Fruit fly (Drosophila melanogaster): ENCODE measurements around the gene dop.

Gene dop

dm6 chr3L:15580487-15580886 lies 14.7 kb downstream of the dop start, which contains the start of the genes mrn and CG12301 (continued):
- TF ChIP-seq CG32532 (GFP tag; IDR thresholded peaks at IDR 0.05) = peak; percentile 94
- no peak for TF ChIP-seq maf-S (GFP tag; optimal IDR thresholded peaks at IDR 0.05)
- peak; percentile 56; the same call in 1 of the 2 replicates for TF ChIP-seq CG17328 (GFP tag; IDR thresholded peaks at IDR 0.05)
- peak; percentile 50 for TF ChIP-seq fd3F (GFP tag; optimal IDR thresholded peaks at IDR 0.05)
- TF ChIP-seq Ets65A (GFP tag) = peak; percentile 93
- peak; percentile 83 for TF ChIP-seq Xbp1 (GFP tag; optimal IDR thresholded peaks at IDR 0.05)
- TF ChIP-seq CG2129 (GFP tag; IDR thresholded peaks at IDR 0.05; ENCODE audit: partially characterized antibody) = peak; percentile 90
- TF ChIP-seq CG4617 (GFP tag; optimal IDR thresholded peaks at IDR 0.05; ENCODE audit: borderline replicate concordance) = peak; percentile 15
- no peak for TF ChIP-seq hkb (optimal IDR thresholded peaks at IDR 0.05)
- TF ChIP-seq hkb (GFP tag; IDR thresholded peaks at IDR 0.05) = peak; percentile 58
- TF ChIP-seq CG10543 (GFP tag; optimal IDR thresholded peaks at IDR 0.05) = no peak
- TF ChIP-seq tgo (GFP tag; IDR thresholded peaks at IDR 0.05) = peak; percentile 94
- TF ChIP-seq luna (GFP tag; optimal IDR thresholded peaks at IDR 0.05) = peak; percentile 20
- TF ChIP-seq CG14014 (GFP tag; IDR thresholded peaks at IDR 0.05) = peak; percentile 70
- no peak for TF ChIP-seq CG12236 (GFP tag; optimal IDR thresholded peaks at IDR 0.05)
- peak; percentile 92 for TF ChIP-seq cas (GFP tag; IDR thresholded peaks at IDR 0.05)
- TF ChIP-seq nom (GFP tag; optimal IDR thresholded peaks at IDR 0.05) = no peak
- TF ChIP-seq Ets97D (GFP tag; optimal IDR thresholded peaks at IDR 0.05) = peak; percentile 64
- TF ChIP-seq CG7372 (GFP tag; IDR thresholded peaks at IDR 0.05) = peak; percentile 91
- peak; percentile 92 for TF ChIP-seq sens (GFP tag)
- TF ChIP-seq Poxn (GFP tag; IDR thresholded peaks at IDR 0.05) = no peak
- peak; percentile 60 for TF ChIP-seq nerfin-1 (tag; optimal IDR thresholded peaks at IDR 0.05)
- peak; percentile 67 for TF ChIP-seq E2f2 (GFP tag; IDR thresholded peaks at IDR 0.05)
- peak; percentile 39 for TF ChIP-seq CG12744 (GFP tag; optimal IDR thresholded peaks at IDR 0.05)
- TF ChIP-seq peb (GFP tag; IDR thresholded peaks at IDR 0.05) = peak; percentile 86
- TF ChIP-seq jigr1 (GFP tag; IDR thresholded peaks at IDR 0.05) = peak; percentile 73; the same call in 2 of the 3 replicates
- no peak for TF ChIP-seq Trl (optimal IDR thresholded peaks at IDR 0.05)
- TF ChIP-seq Trl (GFP tag; optimal IDR thresholded peaks at IDR 0.05) = peak; percentile 46
- no peak for TF ChIP-seq HHEX (GFP tag; optimal IDR thresholded peaks at IDR 0.05)
- TF ChIP-seq CTCF (GFP tag; optimal IDR thresholded peaks at IDR 0.05) = no peak
- TF ChIP-seq ac (GFP tag; optimal IDR thresholded peaks at IDR 0.05) = no peak
- no peak for TF ChIP-seq Blimp-1 (GFP tag; optimal IDR thresholded peaks at IDR 0.05)
- no peak for TF ChIP-seq sqz (GFP tag; optimal IDR thresholded peaks at IDR 0.05)
- peak; percentile 76 for TF ChIP-seq Fer1 (GFP tag; optimal IDR thresholded peaks at IDR 0.05)
- TF ChIP-seq Adf1 (GFP tag; IDR thresholded peaks at IDR 0.05) = peak; percentile 57
- peak; percentile 90 for TF ChIP-seq HLH3B (GFP tag; IDR thresholded peaks at IDR 0.05)
- TF ChIP-seq pfk (GFP tag; optimal IDR thresholded peaks at IDR 0.05) = no peak
- peak; percentile 74 for TF ChIP-seq CG6689 (GFP tag; IDR thresholded peaks at IDR 0.05)
- TF ChIP-seq slbo (GFP tag; IDR thresholded peaks at IDR 0.05) = peak; percentile 94
- peak; percentile 69 for TF ChIP-seq YL-1 (GFP tag; optimal IDR thresholded peaks at IDR 0.05)
- peak; percentile 95 for TF ChIP-seq CG14860 (GFP tag; IDR thresholded peaks at IDR 0.05; ENCODE audit: partially characterized antibody)
- TF ChIP-seq ken (GFP tag; IDR thresholded peaks at IDR 0.05) = peak; percentile 77; the same call in 2 of the 3 replicates
- TF ChIP-seq CG13424 (tag; optimal IDR thresholded peaks at IDR 0.05) = peak; percentile 72
- TF ChIP-seq Usf (GFP tag; optimal IDR thresholded peaks at IDR 0.05) = peak; percentile 23
- TF ChIP-seq ara (GFP tag; IDR thresholded peaks at IDR 0.05) = peak; percentile 96
- TF ChIP-seq croc (GFP tag; conservative IDR thresholded peaks at IDR 0.05) = peak; percentile 76
- TF ChIP-seq sisA (GFP tag; IDR thresholded peaks at IDR 0.05) = peak; percentile 76
- peak; percentile 95 for TF ChIP-seq Max (GFP tag; optimal IDR thresholded peaks at IDR 0.05)
- peak; percentile 96 for TF ChIP-seq danr (GFP tag; IDR thresholded peaks at IDR 0.05)
- TF ChIP-seq sr (GFP tag; IDR thresholded peaks at IDR 0.05) = no peak
- TF ChIP-seq CG6854 (GFP tag; optimal IDR thresholded peaks at IDR 0.05) = peak; percentile 34
- peak; percentile 44 for TF ChIP-seq jumu (GFP tag; optimal IDR thresholded peaks at IDR 0.05)
- no peak for TF ChIP-seq MESR4 (GFP tag; optimal IDR thresholded peaks at IDR 0.05)
- TF ChIP-seq CG16779 (GFP tag; IDR thresholded peaks at IDR 0.05) = no peak

Measured in whole organism, embryonic.